Worm (Caenorhabditis elegans) whole organism, L4 larva: ENCODE data around the gene msp-77.
A peak's percentile ranks its signal among the peaks of the same experiment; 100 is the strongest.

Source experiments
- D1046.2 ChIP-seq: fragments of 200-800 bp; sonication (Bioruptor generic); IDR thresholded peaks from 2 replicates; pipeline ENCODE4 v1.3.6; 2022; ENCODE audit warnings: missing genetic modification characterization, missing compliant biosample characterization
- T20F7.1 ChIP-seq: fragments of 200-800 bp; sonication (Bioruptor generic); optimal IDR thresholded peaks from 2 replicates; lab custom pipeline; 2018; ENCODE audit warnings: mild to moderate bottlenecking, missing genetic modification characterization, missing compliant biosample characterization
- Y48G9A.11 ChIP-seq: fragments of 200-800 bp; sonication (Bioruptor generic); IDR thresholded peaks from 2 replicates; pipeline ENCODE4 v1.3.6; 2022; ENCODE audit warnings: missing genetic modification reagents, missing genetic modification characterization, missing compliant biosample characterization
- attf-4 ChIP-seq: sonication (generic microtip); optimal IDR thresholded peaks from 3 replicates; lab custom pipeline; 2017; ENCODE audit warnings: missing biosample characterization, missing genetic modification characterization
- ceh-20 ChIP-seq: fragments of 200-800 bp; sonication (Bioruptor generic); IDR thresholded peaks from 2 replicates; pipeline ENCODE4 v1.3.6; 2022; ENCODE audit warnings: missing genetic modification reagents, missing genetic modification characterization, missing compliant biosample characterization
- ceh-44 ChIP-seq: fragments of 200-800 bp; sonication (Bioruptor generic); IDR thresholded peaks from 2 replicates; pipeline ENCODE4 v1.3.6; 2022; ENCODE audit warnings: missing genetic modification reagents, missing genetic modification characterization, missing compliant biosample characterization
- cey-2 ChIP-seq: sonication (generic microtip); optimal IDR thresholded peaks from 3 replicates; lab custom pipeline; 2017; ENCODE audit warnings: missing genetic modification characterization, mild to moderate bottlenecking, missing compliant biosample characterization, antibody characterized with exemption, borderline replicate concordance; ENCODE audit not compliant: insufficient read depth
- ctbp-1 ChIP-seq: fragments of 200-800 bp; sonication (Bioruptor generic); IDR thresholded peaks from 2 replicates; pipeline ENCODE4 v1.3.6; 2022; ENCODE audit warnings: missing genetic modification reagents, missing genetic modification characterization, missing compliant biosample characterization
- daf-16 ChIP-seq, 3 experiments: sonication (generic microtip); optimal IDR thresholded peaks; 2 replicates each; lab custom pipeline; 2016 to 2017; ENCODE audit warnings: missing genetic modification characterization in 3 of 3, missing genetic modification reagents in 3 of 3, mild to moderate bottlenecking in 2 of 3, missing compliant biosample characterization in 2 of 3, missing biosample characterization in 1 of 3, moderate library complexity in 1 of 3
- dmd-6 ChIP-seq: fragments of 200-800 bp; sonication (Bioruptor generic); IDR thresholded peaks from 2 replicates; pipeline ENCODE4 v1.3.6; 2022; ENCODE audit warnings: missing genetic modification reagents, missing genetic modification characterization, missing compliant biosample characterization
- dmd-8 ChIP-seq: fragments of 200-800 bp; sonication (Bioruptor generic); IDR thresholded peaks from 2 replicates; pipeline ENCODE4 v1.3.6; 2022; ENCODE audit warnings: missing genetic modification characterization, missing compliant biosample characterization
- dpl-1 ChIP-seq: fragments of 150-350 bp; optimal IDR thresholded peaks from 2 replicates; lab custom pipeline; 2014; ENCODE audit warnings: missing biosample characterization, missing genetic modification reagents, missing genetic modification characterization
- duxl-1 ChIP-seq: sonication (generic microtip); optimal IDR thresholded peaks from 2 replicates; lab custom pipeline; 2016; ENCODE audit warnings: mild to moderate bottlenecking, missing genetic modification characterization, moderate library complexity, missing compliant biosample characterization; ENCODE audit not compliant: poor library complexity
- dve-1 ChIP-seq: sonication (generic microtip); optimal IDR thresholded peaks from 2 replicates; lab custom pipeline; 2017; ENCODE audit warnings: antibody characterized with exemption, mild to moderate bottlenecking, missing genetic modification characterization, missing compliant biosample characterization; ENCODE audit not compliant: insufficient read depth
- hlh-11 ChIP-seq: fragments of 200-800 bp; sonication (Bioruptor generic); optimal IDR thresholded peaks from 2 replicates; lab custom pipeline; 2018; ENCODE audit warnings: mild to moderate bottlenecking, missing genetic modification characterization, missing compliant biosample characterization
- hlh-30 ChIP-seq: sonication (generic microtip); optimal IDR thresholded peaks from 2 replicates; lab custom pipeline; 2017; ENCODE audit warnings: antibody characterized with exemption, mild to moderate bottlenecking, missing genetic modification characterization, missing compliant biosample characterization; ENCODE audit not compliant: insufficient read depth
- hmg-1.1 ChIP-seq: fragments of 200-800 bp; sonication (Bioruptor generic); IDR thresholded peaks from 2 replicates; pipeline ENCODE4 v1.3.6; 2022; ENCODE audit warnings: missing genetic modification reagents, missing genetic modification characterization, missing compliant biosample characterization
- lim-7 ChIP-seq: fragments of 200-800 bp; sonication (Bioruptor generic); IDR thresholded peaks from 2 replicates; pipeline ENCODE4 v1.3.6; 2022; ENCODE audit warnings: missing genetic modification characterization, missing compliant biosample characterization
- lin-1 ChIP-seq: fragments of 200-800 bp; sonication (Bioruptor generic); IDR thresholded peaks from 2 replicates; pipeline ENCODE4 v1.3.6; 2022; ENCODE audit warnings: missing genetic modification reagents, missing genetic modification characterization, missing compliant biosample characterization
- lin-29 ChIP-seq: fragments of 200-800 bp; sonication (Bioruptor generic); IDR thresholded peaks from 2 replicates; pipeline ENCODE4 v1.3.6; 2022; ENCODE audit warnings: missing genetic modification reagents, missing genetic modification characterization, missing compliant biosample characterization
- lin-39 ChIP-seq: fragments of 150-350 bp; optimal IDR thresholded peaks from 2 replicates; lab custom pipeline; 2014; ENCODE audit warnings: missing biosample characterization, missing genetic modification reagents, missing genetic modification characterization
- lsy-2 ChIP-seq, 2 experiments: fragments of 150-350 bp in 1 of 2; sonication (generic microtip) in 1 of 2; optimal IDR thresholded peaks; 2 replicates each; lab custom pipeline; 2014 to 2017; ENCODE audit warnings: missing biosample characterization in 2 of 2, missing genetic modification characterization in 2 of 2
- madf-5 ChIP-seq, 2 experiments: fragments of 200-800 bp; sonication (Bioruptor generic); IDR thresholded peaks; 2 replicates each; pipeline ENCODE4 v1.3.6; 2022; ENCODE audit warnings: missing compliant biosample characterization in 2 of 2, missing genetic modification characterization in 2 of 2
- madf-9 ChIP-seq: fragments of 200-800 bp; sonication (Bioruptor generic); conservative IDR thresholded peaks from 2 replicates; pipeline ENCODE4 v1.3.6; 2022; ENCODE audit warnings: missing genetic modification reagents, missing genetic modification characterization, missing compliant biosample characterization
- mdl-1 ChIP-seq, 2 experiments: fragments of 150-350 bp in 1 of 2; sonication (generic microtip) in 1 of 2; optimal IDR thresholded peaks; 2 replicates each; lab custom pipeline; 2014 to 2017; ENCODE audit warnings: missing biosample characterization in 2 of 2, missing genetic modification characterization in 2 of 2
- mep-1 ChIP-seq: fragments of 150-350 bp; sonication (generic microtip); optimal IDR thresholded peaks from 3 replicates; lab custom pipeline; 2014; ENCODE audit warnings: missing biosample characterization, missing genetic modification characterization
- mes-2 ChIP-seq: sonication (generic microtip); optimal IDR thresholded peaks from 2 replicates; lab custom pipeline; 2016; ENCODE audit warnings: missing genotype, mild to moderate bottlenecking, missing genetic modification characterization, missing compliant biosample characterization; ENCODE audit not compliant: poor library complexity, severe bottlenecking
- mxl-2 ChIP-seq: fragments of 200-800 bp; sonication (Bioruptor generic); conservative IDR thresholded peaks from 2 replicates; pipeline ENCODE4 v1.3.6; 2022; ENCODE audit warnings: missing genetic modification reagents, missing genetic modification characterization, missing compliant biosample characterization
- mxl-3 ChIP-seq: fragments of 200-800 bp; sonication (Bioruptor generic); optimal IDR thresholded peaks from 2 replicates; lab custom pipeline; 2018; ENCODE audit warnings: mild to moderate bottlenecking, missing genetic modification characterization, missing compliant biosample characterization
- nhr-10 ChIP-seq: fragments of 150-350 bp; optimal IDR thresholded peaks from 2 replicates; lab custom pipeline; 2014; ENCODE audit warnings: missing biosample characterization, missing genetic modification characterization
- nhr-11 ChIP-seq: fragments of 150-350 bp; optimal IDR thresholded peaks from 2 replicates; lab custom pipeline; 2014; ENCODE audit warnings: missing biosample characterization, missing genetic modification characterization
- nhr-237 ChIP-seq: sonication (generic microtip); optimal IDR thresholded peaks from 2 replicates; lab custom pipeline; 2017; ENCODE audit warnings: missing biosample characterization, missing genetic modification characterization
- nhr-25 ChIP-seq: sonication (generic microtip); optimal IDR thresholded peaks from 2 replicates; lab custom pipeline; 2017; ENCODE audit warnings: missing genetic modification characterization, mild to moderate bottlenecking, missing compliant biosample characterization, antibody characterized with exemption, moderate library complexity, borderline replicate concordance; ENCODE audit not compliant: insufficient read depth
- nhr-42 ChIP-seq: fragments of 200-800 bp; sonication (Bioruptor generic); IDR thresholded peaks from 2 replicates; pipeline ENCODE4 v1.3.6; 2022; ENCODE audit warnings: missing genetic modification characterization, missing compliant biosample characterization
- nhr-48 ChIP-seq: sonication (generic microtip); optimal IDR thresholded peaks from 2 replicates; lab custom pipeline; 2016; ENCODE audit warnings: mild to moderate bottlenecking, missing genetic modification characterization, missing compliant biosample characterization
- nhr-6 ChIP-seq: fragments of 150-350 bp; optimal IDR thresholded peaks from 2 replicates; lab custom pipeline; 2014; ENCODE audit warnings: missing biosample characterization, missing genetic modification characterization
- nhr-77 ChIP-seq: fragments of 150-350 bp; optimal IDR thresholded peaks from 2 replicates; lab custom pipeline; 2014; ENCODE audit warnings: missing biosample characterization, missing genetic modification characterization
- pha-4 ChIP-seq, 2 experiments: fragments of 150-350 bp in 1 of 2; fragments of 200-800 bp in 1 of 2; sonication (Bioruptor generic) in 1 of 2; IDR thresholded peaks in 1 of 2; optimal IDR thresholded peaks in 1 of 2; 2 replicates each; pipeline versions ENCODE4 v1.3.6 to Lab custom; 2014 to 2022; ENCODE audit warnings: missing genetic modification characterization in 2 of 2, missing genetic modification reagents in 2 of 2, missing biosample characterization in 1 of 2, missing compliant biosample characterization in 1 of 2
- pqm-1 ChIP-seq: sonication (generic microtip); optimal IDR thresholded peaks from 2 replicates; lab custom pipeline; 2017; ENCODE audit warnings: missing biosample characterization, missing genetic modification characterization
- rbr-2 ChIP-seq: sonication (generic microtip); optimal IDR thresholded peaks from 2 replicates; lab custom pipeline; 2016; ENCODE audit warnings: missing genotype, missing genetic modification characterization, missing compliant biosample characterization
- skn-1 ChIP-seq: fragments of 150-350 bp; optimal IDR thresholded peaks from 2 replicates; lab custom pipeline; 2014; ENCODE audit warnings: missing biosample characterization, missing genetic modification characterization
- spr-1 ChIP-seq: sonication (generic microtip); optimal IDR thresholded peaks from 2 replicates; lab custom pipeline; 2016; ENCODE audit warnings: mild to moderate bottlenecking, missing genetic modification characterization, missing compliant biosample characterization
- unc-62 ChIP-seq, 3 experiments: fragments of 150-350 bp in 1 of 3; sonication (generic microtip); optimal IDR thresholded peaks in 2 of 3; peaks in 1 of 3; 1 replicate in 1 of 3; 2 replicates in 2 of 3; lab custom pipeline; 2014 to 2017; ENCODE audit warnings: missing biosample characterization in 3 of 3, missing genetic modification characterization in 3 of 3, missing genetic modification reagents in 3 of 3, missing genotype in 1 of 3
- zfp-2 ChIP-seq: sonication (generic microtip); optimal IDR thresholded peaks from 2 replicates; lab custom pipeline; 2016; ENCODE audit warnings: mild to moderate bottlenecking, missing genetic modification characterization, missing compliant biosample characterization
- zip-11 ChIP-seq: fragments of 200-800 bp; sonication (Bioruptor generic); IDR thresholded peaks from 2 replicates; pipeline ENCODE4 v1.3.6; 2022; ENCODE audit warnings: missing genetic modification characterization, missing compliant biosample characterization
- ztf-7 ChIP-seq: fragments of 150-350 bp; optimal IDR thresholded peaks from 2 replicates; lab custom pipeline; 2014; ENCODE audit warnings: missing biosample characterization, missing genetic modification characterization

Gene msp-77

DNA sequence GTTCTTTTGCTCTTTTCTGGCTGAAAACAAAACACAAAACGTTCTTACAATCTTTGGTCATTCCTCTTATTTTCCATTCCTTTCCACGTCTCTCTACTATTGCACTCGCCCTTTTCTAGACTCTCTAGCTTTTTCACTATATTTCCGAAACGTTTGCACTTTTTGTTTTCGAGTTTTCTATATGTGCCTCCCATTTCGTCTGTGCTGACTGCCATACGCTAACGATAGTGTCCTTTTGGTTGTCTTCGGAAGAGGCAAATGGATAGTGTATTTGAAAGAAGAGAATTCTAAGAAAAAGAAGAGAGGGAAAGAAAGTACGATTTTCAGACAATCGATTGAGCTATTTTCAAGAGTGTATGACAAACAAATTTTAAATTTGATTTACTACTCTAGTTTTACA, 21.6 kb upstream of the msp-77 start (continued):
- no peak for TF ChIP-seq nhr-237 (tag; lab: Kevin White, UChicago)
- TF ChIP-seq hmg-1.1 (GFP tag; lab: Robert Waterston, UW): no peak
- no peak for TF ChIP-seq skn-1
- no peak for TF ChIP-seq pha-4 (GFP tag; IDR thresholded peaks at IDR 0.05; lab: Robert Waterston, UW)
- TF ChIP-seq pha-4 (tag; optimal IDR thresholded peaks at IDR 0.05; lab: Kevin White, UChicago): no peak
- TF ChIP-seq nhr-77: no peak
- TF ChIP-seq zfp-2 (tag; lab: Kevin White, UChicago): no peak

DNA sequence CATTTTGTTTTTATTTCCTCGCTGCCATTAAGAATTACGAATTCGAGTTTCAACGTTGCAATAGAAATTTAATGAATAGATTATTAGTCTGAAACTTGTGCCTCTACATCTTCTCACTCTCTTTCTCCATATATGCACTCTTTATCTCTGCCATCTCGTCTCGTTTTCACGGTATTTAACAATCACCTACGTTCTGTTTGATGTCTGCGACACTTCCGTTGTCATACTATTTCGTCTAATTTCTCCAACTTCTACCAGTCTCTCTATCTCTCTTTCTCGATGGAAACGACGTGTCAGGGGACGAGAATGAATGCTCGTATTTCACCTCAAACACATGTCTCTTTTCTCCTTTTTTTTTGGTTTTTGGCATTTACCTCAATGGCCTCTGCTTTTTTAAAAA, 20.6 kb upstream of the msp-77 start:
- TF ChIP-seq T20F7.1 (peak; percentile 26), lin-1 (GFP tag; lab: Robert Waterston, UW) (peak; percentile 30; the same call in 1 of the 2 replicates), hlh-30 (tag; lab: Kevin White, UChicago) (peak; percentile 84), nhr-25 (no peak), hmg-1.1 (GFP tag; lab: Robert Waterston, UW) (peak; percentile 56; the same call in 1 of the 2 replicates), mdl-1 (tag; optimal IDR thresholded peaks at IDR 0.05; lab: Kevin White, UChicago) (peak; percentile 26 to 55), pqm-1 (tag; lab: Kevin White, UChicago) (peak; percentile 9), nhr-237 (tag; lab: Kevin White, UChicago) (no peak), D1046.2 (GFP tag; lab: Robert Waterston, UW) (no peak), mep-1 (tag; lab: Kevin White, UChicago) (peak; percentile 66), spr-1 (no peak), ctbp-1 (GFP tag; lab: Robert Waterston, UW) (no peak), dmd-8 (GFP tag; lab: Robert Waterston, UW) (no peak), attf-4 (no peak), ceh-20 (GFP tag; lab: Robert Waterston, UW) (peak; percentile 9; the same call in 1 of the 2 replicates), nhr-10 (tag; lab: Kevin White, UChicago) (no peak), dpl-1 (GFP tag; lab: Kevin White, UChicago) (peak; percentile 12), mes-2 (tag; lab: Kevin White, UChicago) (peak; percentile 37), lin-39 (no peak), daf-16 (GFP tag; optimal IDR thresholded peaks at IDR 0.05; lab: Kevin White, UChicago) (no peak), daf-16 (tag; optimal IDR thresholded peaks at IDR 0.05; lab: Kevin White, UChicago) (peak; percentile 42), duxl-1 (no peak), mxl-3 (GFP tag; lab: Kevin White, UChicago) (peak; percentile 71), nhr-42 (GFP tag; lab: Robert Waterston, UW) (no peak), dmd-6 (peak; percentile 61), zip-11 (GFP tag; lab: Robert Waterston, UW) (no peak), pha-4 (GFP tag; IDR thresholded peaks at IDR 0.05; lab: Robert Waterston, UW) (no peak), pha-4 (tag; optimal IDR thresholded peaks at IDR 0.05; lab: Kevin White, UChicago) (no peak), madf-9 (GFP tag; lab: Robert Waterston, UW) (no peak), nhr-48 (peak; percentile 60), cey-2 (tag; lab: Kevin White, UChicago) (no peak), lim-7 (GFP tag; lab: Robert Waterston, UW) (no peak), nhr-6 (tag; lab: Kevin White, UChicago) (peak; percentile 15), unc-62 (GFP tag; optimal IDR thresholded peaks at IDR 0.05 in 1 of 2; lab: Kevin White, UChicago) (peak in 1 of 2 experiments; percentile 14), unc-62 (tag; optimal IDR thresholded peaks at IDR 0.05; lab: Kevin White, UChicago) (no peak), Y48G9A.11 (GFP tag; lab: Robert Waterston, UW) (no peak), ztf-7 (tag; lab: Kevin White, UChicago) (no peak), ceh-44 (GFP tag; lab: Robert Waterston, UW) (no peak), dve-1 (tag; lab: Kevin White, UChicago) (peak; percentile 37), hlh-11 (peak; percentile 71), lin-29 (GFP tag; lab: Robert Waterston, UW) (no peak), nhr-11 (peak; percentile 53), mxl-2 (GFP tag; lab: Robert Waterston, UW) (no peak), madf-5 (GFP tag; IDR thresholded peaks at IDR 0.05; lab: Robert Waterston, UW) (no peak), lsy-2 (tag; optimal IDR thresholded peaks at IDR 0.05; lab: Kevin White, UChicago) (peak in 1 of 2 experiments; percentile 46), rbr-2 (tag; lab: Kevin White, UChicago) (peak; percentile 20)
